Worm (Caenorhabditis elegans) whole organism, young adult: Measurements from ENCODE around the gene F26A1.19.

Source experiments
- B0035.1 ChIP-seq: sonication (generic microtip); optimal IDR thresholded peaks from 2 replicates; lab custom pipeline; 2016; ENCODE audit warnings: missing genetic modification characterization, mild to moderate bottlenecking, missing compliant biosample characterization, missing genotype, missing genetic modification reagents
- D2030.7 ChIP-seq: fragments of 200-800 bp; sonication (Bioruptor generic); IDR thresholded peaks from 2 replicates; pipeline ENCODE4 v1.3.6; 2022; ENCODE audit warnings: missing genetic modification reagents, missing genetic modification characterization, missing compliant biosample characterization
- F52B5.7 ChIP-seq: sonication (generic microtip); optimal IDR thresholded peaks from 2 replicates; lab custom pipeline; 2016; ENCODE audit warnings: mild to moderate bottlenecking, missing genetic modification characterization, missing compliant biosample characterization
- F57C9.4 ChIP-seq: sonication (generic microtip); optimal IDR thresholded peaks from 2 replicates; lab custom pipeline; 2017; ENCODE audit warnings: mild to moderate bottlenecking, missing genetic modification characterization, missing compliant biosample characterization
- K12H6.12 ChIP-seq: fragments of 200-800 bp; sonication (Bioruptor generic); optimal IDR thresholded peaks from 2 replicates; lab custom pipeline; 2018; ENCODE audit warnings: mild to moderate bottlenecking, missing genetic modification characterization, missing compliant biosample characterization
- Y53G8AR.9 ChIP-seq: fragments of 200-800 bp; sonication (Bioruptor generic); conservative IDR thresholded peaks from 2 replicates; pipeline ENCODE4 v1.3.6; 2022; ENCODE audit warnings: missing genetic modification reagents, missing genetic modification characterization, missing compliant biosample characterization
- Y67H2A.10 ChIP-seq: fragments of 200-800 bp; sonication (Bioruptor generic); conservative IDR thresholded peaks from 2 replicates; pipeline ENCODE4 v1.3.6; 2022; ENCODE audit warnings: missing genetic modification reagents, missing genetic modification characterization, missing compliant biosample characterization
- ZK185.1 ChIP-seq: sonication (generic microtip); optimal IDR thresholded peaks from 2 replicates; lab custom pipeline; 2016; ENCODE audit warnings: mild to moderate bottlenecking, missing genetic modification characterization, missing compliant biosample characterization; ENCODE audit not compliant: poor library complexity, severe bottlenecking
- akir-1 ChIP-seq: fragments of 200-800 bp; sonication (Bioruptor generic); optimal IDR thresholded peaks from 2 replicates; lab custom pipeline; 2018; ENCODE audit warnings: mild to moderate bottlenecking, missing genetic modification characterization, moderate library complexity, missing compliant biosample characterization
- attf-5 ChIP-seq: fragments of 200-800 bp; sonication (Bioruptor generic); optimal IDR thresholded peaks from 2 replicates; lab custom pipeline; 2018; ENCODE audit warnings: mild to moderate bottlenecking, missing genetic modification characterization, missing compliant biosample characterization
- chd-7 ChIP-seq: sonication (generic microtip); optimal IDR thresholded peaks from 2 replicates; lab custom pipeline; 2016; ENCODE audit warnings: mild to moderate bottlenecking, missing genetic modification characterization, moderate library complexity, missing compliant biosample characterization
- die-1 ChIP-seq: sonication (generic microtip); optimal IDR thresholded peaks from 2 replicates; lab custom pipeline; 2016; ENCODE audit warnings: missing genotype, mild to moderate bottlenecking, missing genetic modification characterization, missing compliant biosample characterization
- dpff-1 ChIP-seq: sonication (generic microtip); optimal IDR thresholded peaks from 2 replicates; lab custom pipeline; 2017; ENCODE audit warnings: mild to moderate bottlenecking, missing genetic modification characterization, missing compliant biosample characterization
- efl-1 ChIP-seq: fragments of 150-350 bp; optimal IDR thresholded peaks from 2 replicates; lab custom pipeline; 2014; ENCODE audit warnings: missing biosample characterization, missing genetic modification reagents, missing genetic modification characterization
- hrde-1 ChIP-seq: sonication (generic microtip); optimal IDR thresholded peaks from 2 replicates; lab custom pipeline; 2016; ENCODE audit warnings: missing genetic modification characterization, mild to moderate bottlenecking, missing compliant biosample characterization, moderate library complexity, missing genotype, missing genetic modification reagents, borderline replicate concordance
- hsf-1 ChIP-seq: fragments of 200-800 bp; sonication (Bioruptor generic); IDR thresholded peaks from 2 replicates; pipeline ENCODE4 v1.3.6; 2022; ENCODE audit warnings: missing genetic modification reagents, missing genetic modification characterization, missing compliant biosample characterization
- let-526 ChIP-seq: fragments of 200-800 bp; sonication (Bioruptor generic); IDR thresholded peaks from 2 replicates; pipeline ENCODE4 v1.3.6; 2022; ENCODE audit warnings: missing genetic modification reagents, missing genetic modification characterization, missing compliant biosample characterization
- let-607 ChIP-seq, 2 experiments: fragments of 200-800 bp in 1 of 2; sonication (Bioruptor generic) in 1 of 2; sonication (generic microtip) in 1 of 2; optimal IDR thresholded peaks; 2 replicates each; lab custom pipeline; 2016 to 2018; ENCODE audit warnings: mild to moderate bottlenecking in 2 of 2, missing compliant biosample characterization in 2 of 2, missing genetic modification characterization in 2 of 2, moderate library complexity in 2 of 2, missing genotype in 1 of 2
- lin-26 ChIP-seq: fragments of 200-800 bp; sonication (Bioruptor generic); IDR thresholded peaks from 2 replicates; pipeline ENCODE4 v1.3.6; 2022; ENCODE audit warnings: missing genetic modification reagents, missing genetic modification characterization, missing compliant biosample characterization
- lin-40 ChIP-seq: sonication (generic microtip); optimal IDR thresholded peaks from 2 replicates; lab custom pipeline; 2016; ENCODE audit warnings: missing genetic modification characterization, mild to moderate bottlenecking, missing compliant biosample characterization, missing genotype, missing genetic modification reagents
- lir-1 ChIP-seq: fragments of 200-800 bp; sonication (Bioruptor generic); conservative IDR thresholded peaks from 2 replicates; pipeline ENCODE4 v1.3.6; 2022; ENCODE audit warnings: missing genetic modification reagents, missing genetic modification characterization, missing compliant biosample characterization
- madf-10 ChIP-seq: sonication (generic microtip); optimal IDR thresholded peaks from 2 replicates; lab custom pipeline; 2016; ENCODE audit warnings: mild to moderate bottlenecking, missing genetic modification characterization, missing compliant biosample characterization
- mes-4 ChIP-seq: sonication (generic microtip); optimal IDR thresholded peaks from 2 replicates; lab custom pipeline; 2016; ENCODE audit warnings: missing genotype, missing genetic modification characterization, missing compliant biosample characterization
- nfya-1 ChIP-seq: sonication (generic microtip); optimal IDR thresholded peaks from 2 replicates; lab custom pipeline; 2017; ENCODE audit warnings: antibody characterized with exemption, missing compliant biosample characterization, missing genetic modification characterization, borderline replicate concordance; ENCODE audit not compliant: insufficient read depth
- pha-4 ChIP-seq: fragments of 150-350 bp; sonication (generic microtip); optimal IDR thresholded peaks from 2 replicates; lab custom pipeline; 2014; ENCODE audit warnings: missing biosample characterization, missing genetic modification reagents, missing genetic modification characterization
- tbp1 ChIP-seq: fragments of 200-800 bp; sonication (Bioruptor generic); optimal IDR thresholded peaks from 2 replicates; lab custom pipeline; 2018; ENCODE audit warnings: mild to moderate bottlenecking, missing genetic modification characterization, missing compliant biosample characterization
- tbx-9 ChIP-seq: sonication (generic microtip); optimal IDR thresholded peaks from 2 replicates; lab custom pipeline; 2016; ENCODE audit warnings: borderline replicate concordance, missing genetic modification characterization, inconsistent platforms, missing compliant biosample characterization
- unc-130 ChIP-seq: sonication (generic microtip); optimal IDR thresholded peaks from 2 replicates; lab custom pipeline; 2016; ENCODE audit warnings: missing genetic modification reagents, missing genetic modification characterization, missing compliant biosample characterization
- zfh-2 ChIP-seq: fragments of 200-800 bp; sonication (Bioruptor generic); conservative IDR thresholded peaks from 2 replicates; pipeline ENCODE4 v1.3.6; 2022; ENCODE audit warnings: missing genetic modification reagents, missing genetic modification characterization, missing compliant biosample characterization
- ztf-18 ChIP-seq: sonication (generic microtip); optimal IDR thresholded peaks from 2 replicates; lab custom pipeline; 2016; ENCODE audit warnings: missing genotype, mild to moderate bottlenecking, missing genetic modification characterization, missing compliant biosample characterization
- ztf-25 ChIP-seq: fragments of 200-800 bp; sonication (Bioruptor generic); IDR thresholded peaks from 2 replicates; pipeline ENCODE4 v1.3.6; 2022; ENCODE audit warnings: missing genetic modification reagents, missing genetic modification characterization, missing compliant biosample characterization
- ztf-26 ChIP-seq: sonication (generic microtip); optimal IDR thresholded peaks from 2 replicates; lab custom pipeline; 2017; ENCODE audit warnings: missing genetic modification characterization, missing compliant biosample characterization

F26A1.19 gene

ce11 chrIII:4811195-4811594 is 26.3 kb upstream of the F26A1.19 start, which contains the start of gene C38D4.7:
C38D4.7 (minus strand) TSS chrIII:4811295.
- no peak for TF ChIP-seq die-1
- no peak for TF ChIP-seq dpff-1 (tag; lab: Kevin White, UChicago)
- TF ChIP-seq ztf-18 (tag; lab: Kevin White, UChicago): no peak
- no peak for TF ChIP-seq tbp1 (GFP tag; lab: Kevin White, UChicago)
- TF ChIP-seq let-526 (GFP tag; lab: Robert Waterston, UW): no peak
- TF ChIP-seq B0035.1 (tag; lab: Kevin White, UChicago): no peak
- TF ChIP-seq lin-26 (GFP tag; lab: Robert Waterston, UW): no peak
- no peak for TF ChIP-seq efl-1 (GFP tag; lab: Kevin White, UChicago)
- TF ChIP-seq ZK185.1 (tag; lab: Kevin White, UChicago): no peak
- no peak for TF ChIP-seq akir-1 (GFP tag; lab: Kevin White, UChicago)
- no peak for TF ChIP-seq lir-1 (GFP tag; lab: Robert Waterston, UW)
- TF ChIP-seq hsf-1 (GFP tag; lab: Robert Waterston, UW): no peak
- TF ChIP-seq chd-7 (tag; lab: Kevin White, UChicago): no peak
- no peak for TF ChIP-seq unc-130 (GFP tag; lab: Kevin White, UChicago)

ce11 chrIII:4814730-4815129 is 22.8 kb upstream of the F26A1.19 start, which contains the start of gene arl-6:
arl-6 (minus strand) TSS chrIII:4814830.
- TF ChIP-seq D2030.7 (GFP tag; lab: Robert Waterston, UW) (no peak), tbx-9 (tag; lab: Kevin White, UChicago) (no peak), lin-40 (no peak)

- TF ChIP-seq hrde-1 (tag; lab: Kevin White, UChicago): no peak
- no peak for TF ChIP-seq pha-4 (tag; lab: Kevin White, UChicago)
- no peak for TF ChIP-seq attf-5 (GFP tag; lab: Kevin White, UChicago)
- no peak for TF ChIP-seq F52B5.7 (tag; lab: Kevin White, UChicago)
- TF ChIP-seq ZK185.1 (tag; lab: Kevin White, UChicago): no peak
- no peak for TF ChIP-seq nfya-1 (tag; lab: Kevin White, UChicago)
- no peak for TF ChIP-seq mes-4 (tag; lab: Kevin White, UChicago)
- no peak for TF ChIP-seq ztf-25 (GFP tag; lab: Robert Waterston, UW)
- no peak for TF ChIP-seq F57C9.4 (tag; lab: Kevin White, UChicago)
- TF ChIP-seq ztf-26 (tag; lab: Kevin White, UChicago): no peak
Observed at ce11 chrIII:4817240-4817639, 20.3 kb upstream of the F26A1.19 start, which contains the start of gene F26A1.4. F26A1.4 (plus strand) TSS chrIII:4817540.

ce11 chrIII:4819843-4820242 is 17.7 kb upstream of the F26A1.19 start, which contains the start of gene F26A1.7:
F26A1.7 (minus strand) TSS chrIII:4819943.
- TF ChIP-seq madf-10 (tag; lab: Kevin White, UChicago) (no peak), K12H6.12 (tag; lab: Kevin White, UChicago) (no peak), ZK185.1 (tag; lab: Kevin White, UChicago) (no peak), Y53G8AR.9 (GFP tag; lab: Robert Waterston, UW) (no peak), Y67H2A.10 (no peak), let-607 (tag; optimal IDR thresholded peaks at IDR 0.05; lab: Kevin White, UChicago) (no peak), tbp1 (GFP tag; lab: Kevin White, UChicago) (no peak), zfh-2 (GFP tag; lab: Robert Waterston, UW) (no peak)
